Worm (Caenorhabditis elegans): ENCODE measurements around the gene mbr-1.

mbr-1 gene

ce11 chrX:10694933-10695332 is 26.9 kb downstream of the mbr-1 start, which contains the start of gene plpp-1.3 (continued):
- TF ChIP-seq ces-1 (GFP tag; optimal IDR thresholded peaks at IDR 0.05) (no peak), D1046.2 (GFP tag; IDR thresholded peaks at IDR 0.05) (no peak), ceh-20 (GFP tag; IDR thresholded peaks at IDR 0.05) (no peak), madf-9 (GFP tag; conservative IDR thresholded peaks at IDR 0.05) (no peak), ceh-28 (tag; optimal IDR thresholded peaks at IDR 0.05) (no peak), lin-38 (GFP tag; IDR thresholded peaks at IDR 0.05) (peak; percentile 71), nhr-28 (tag; optimal IDR thresholded peaks at IDR 0.05) (peak; percentile 98), mxl-3 (GFP tag; optimal IDR thresholded peaks at IDR 0.05) (no peak), dmd-9 (GFP tag; IDR thresholded peaks at IDR 0.05) (no peak), egl-27 (tag; optimal IDR thresholded peaks at IDR 0.05) (no peak), spr-3 (GFP tag; optimal IDR thresholded peaks at IDR 0.05) (no peak), nhr-111 (GFP tag; optimal IDR thresholded peaks at IDR 0.05) (no peak), nhr-77 (tag; optimal IDR thresholded peaks at IDR 0.05) (peak; percentile 20), nhr-48 (tag; optimal IDR thresholded peaks at IDR 0.05) (peak; percentile 14), pqm-1 (tag; optimal IDR thresholded peaks at IDR 0.05) (no peak), egl-43 (GFP tag; IDR thresholded peaks at IDR 0.05) (no peak), nhr-11 (tag; optimal IDR thresholded peaks at IDR 0.05) (peak; percentile 40), tag-97 (GFP tag; IDR thresholded peaks at IDR 0.05) (no peak), arid-1 (GFP tag; conservative IDR thresholded peaks at IDR 0.05) (no peak), snpc-4 (tag; optimal IDR thresholded peaks at IDR 0.05) (no peak), Y105C5A.15 (GFP tag; IDR thresholded peaks at IDR 0.05) (no peak), zfp-3 (GFP tag; conservative IDR thresholded peaks at IDR 0.05) (no peak), F26F4.8 (GFP tag; conservative IDR thresholded peaks at IDR 0.05) (no peak), ztf-11 (tag; optimal IDR thresholded peaks at IDR 0.05) (no peak), ceh-32 (tag; optimal IDR thresholded peaks at IDR 0.05; ENCODE audit: poor library complexity) (no peak), spr-1 (tag; optimal IDR thresholded peaks at IDR 0.05) (peak; percentile 4), hif-1 (tag; optimal IDR thresholded peaks at IDR 0.05) (no peak), aly-2 (tag; optimal IDR thresholded peaks at IDR 0.05) (no peak), fos-1 (tag; optimal IDR thresholded peaks at IDR 0.05) (no peak), lin-1 (GFP tag; IDR thresholded peaks at IDR 0.05) (no peak), lin-13 (GFP tag; optimal IDR thresholded peaks at IDR 0.05) (peak; percentile 3), nhr-25 (tag; optimal IDR thresholded peaks at IDR 0.05; ENCODE audit: borderline replicate concordance, insufficient read depth) (no peak), ztf-7 (tag; optimal IDR thresholded peaks at IDR 0.05) (no peak), ceh-82 (tag; optimal IDR thresholded peaks at IDR 0.05) (no peak), zip-11 (GFP tag; IDR thresholded peaks at IDR 0.05) (no peak), lin-39 (tag; optimal IDR thresholded peaks at IDR 0.05) (no peak), daf-19 (GFP tag; conservative IDR thresholded peaks at IDR 0.05) (no peak), jun-1 (tag; optimal IDR thresholded peaks at IDR 0.05) (no peak), daf-16 (GFP tag; optimal IDR thresholded peaks at IDR 0.05) (no peak), daf-16 (tag; optimal IDR thresholded peaks at IDR 0.05) (peak; percentile 57), unc-39 (tag; optimal IDR thresholded peaks at IDR 0.05) (no peak), ZK546.5 (tag; optimal IDR thresholded peaks at IDR 0.05) (no peak), ceh-62 (tag; optimal IDR thresholded peaks at IDR 0.05) (no peak), daf-8 (GFP tag; IDR thresholded peaks at IDR 0.05) (no peak), F44E2.7 (GFP tag; IDR thresholded peaks at IDR 0.05) (no peak), zag-1 (tag; optimal IDR thresholded peaks at IDR 0.05) (no peak), F49E8.2 (tag; optimal IDR thresholded peaks at IDR 0.05; ENCODE audit: borderline replicate concordance) (no peak), dpl-1 (GFP tag; optimal IDR thresholded peaks at IDR 0.05) (no peak), snpc-1.2 (GFP tag; IDR thresholded peaks at IDR 0.05) (no peak), tra-1 (GFP tag; IDR thresholded peaks at IDR 0.05) (no peak), skn-1 (tag; optimal IDR thresholded peaks at IDR 0.05) (no peak), nhr-10 (tag; optimal IDR thresholded peaks at IDR 0.05) (no peak), gei-8 (GFP tag; optimal IDR thresholded peaks at IDR 0.05) (no peak), Y48G9A.11 (GFP tag; IDR thresholded peaks at IDR 0.05) (no peak)

All from whole organism, L4 larva.